Worm (Caenorhabditis elegans): Measurements from ENCODE around the gene madf-5.

ce11 chrII:14592629-14593028 is 19.2 kb downstream of the madf-5 start:
- TF ChIP-seq flt-1 (GFP tag; IDR thresholded peaks at IDR 0.05): no peak
- no peak for TF ChIP-seq med-1 (GFP tag; optimal IDR thresholded peaks at IDR 0.05; ENCODE audit: insufficient read depth)
- no peak for TF ChIP-seq klf-2 (GFP tag; conservative IDR thresholded peaks at IDR 0.05)
- no peak for TF ChIP-seq ztf-29 (GFP tag; IDR thresholded peaks at IDR 0.05)
- TF ChIP-seq ztf-23 (GFP tag; IDR thresholded peaks at IDR 0.05): no peak
- no peak for TF ChIP-seq ref-1 (GFP tag; conservative IDR thresholded peaks at IDR 0.05)
- TF ChIP-seq tab-1 (GFP tag; IDR thresholded peaks at IDR 0.05): no peak
- no peak for TF ChIP-seq T22C8.4 (GFP tag; IDR thresholded peaks at IDR 0.05)

Measured in whole organism, midembryonic.